Worm (Caenorhabditis elegans) whole organism, late embryonic: ENCODE data around the gene Y39G8B.13.
A peak's percentile ranks its signal among the peaks of the same experiment; 100 is the strongest.

Source experiments
- ceh-48 ChIP-seq: sonication (generic microtip); optimal IDR thresholded peaks from 2 replicates; lab custom pipeline; 2016; ENCODE audit warnings: missing genetic modification characterization, inconsistent platforms, missing compliant biosample characterization
- fkh-10 ChIP-seq: fragments of 150-350 bp; optimal IDR thresholded peaks from 2 replicates; lab custom pipeline; 2014; ENCODE audit warnings: missing biosample characterization, missing genetic modification reagents, missing genetic modification characterization
- nhr-11 ChIP-seq: fragments of 150-350 bp; optimal IDR thresholded peaks from 2 replicates; lab custom pipeline; 2014; ENCODE audit warnings: missing biosample characterization, missing genetic modification characterization
- nhr-232 ChIP-seq: sonication (generic microtip); optimal IDR thresholded peaks from 2 replicates; lab custom pipeline; 2016; ENCODE audit warnings: missing genetic modification characterization, missing compliant biosample characterization

ce11 chrII:14018887-14019286, 36.0 kb upstream of the Y39G8B.13 start:
- TF ChIP-seq nhr-11 (tag; lab: Kevin White, UChicago), result no peak
- TF ChIP-seq fkh-10 (GFP tag; lab: Kevin White, UChicago), result no peak
- peak; percentile 9 for TF ChIP-seq ceh-48 (tag; lab: Kevin White, UChicago)
- no peak for TF ChIP-seq nhr-232 (tag; lab: Kevin White, UChicago)
